Worm (Caenorhabditis elegans) whole organism, dauer: ENCODE data around the gene sre-46.

Source experiments
- unc-62 ChIP-seq: sonication (generic microtip); optimal IDR thresholded peaks from 2 replicates; lab custom pipeline; 2017; ENCODE audit warnings: missing biosample characterization, missing genetic modification reagents, missing genetic modification characterization

sre-46 gene

DNA sequence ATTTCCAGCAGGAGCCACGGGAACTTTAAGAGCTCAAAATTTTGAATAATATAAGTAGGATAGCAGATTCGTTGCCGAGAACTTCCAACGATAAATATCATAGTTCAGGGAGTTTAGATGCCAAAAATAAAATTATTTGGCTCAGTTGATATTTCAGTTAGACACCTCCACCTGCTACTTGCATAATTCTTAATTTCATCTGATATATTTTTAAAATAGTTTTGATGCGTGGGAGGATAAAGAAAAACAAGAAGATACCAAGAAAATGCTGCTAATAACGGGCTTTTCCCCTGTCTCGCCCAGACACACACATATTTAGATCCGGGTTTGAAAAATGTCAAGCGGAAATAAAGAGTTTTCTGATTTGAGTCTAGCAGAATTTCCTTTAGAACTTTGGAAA lies at the start of gene sre-46:
Gene sre-46 (minus strand): TSS at position 101 of the 400 bp plus-strand sequence.
- TF ChIP-seq unc-62, result no peak

DNA sequence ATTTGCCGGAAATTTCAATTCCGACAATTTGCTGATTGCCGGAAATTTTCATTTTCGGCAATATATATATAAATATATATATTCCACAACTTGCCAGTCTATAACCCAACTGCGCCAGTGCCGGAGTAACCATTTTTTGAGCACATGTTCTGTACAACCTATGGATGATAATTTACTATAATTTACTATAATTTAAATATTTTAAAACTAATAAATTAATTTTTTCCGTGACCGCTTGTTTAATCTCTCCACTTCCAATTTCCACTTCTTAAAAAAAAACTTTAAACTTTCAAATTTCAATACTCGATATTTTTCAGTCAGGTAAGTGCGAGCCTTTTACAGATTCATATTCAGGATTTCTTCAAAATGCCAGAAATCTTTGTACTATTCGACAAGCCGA lies 44.8 kb upstream of the sre-46 start, which contains the start of gene arrd-12:
Gene arrd-12 (plus strand): TSS at position 301 of the 400 bp plus-strand sequence.
- no peak for TF ChIP-seq unc-62

DNA sequence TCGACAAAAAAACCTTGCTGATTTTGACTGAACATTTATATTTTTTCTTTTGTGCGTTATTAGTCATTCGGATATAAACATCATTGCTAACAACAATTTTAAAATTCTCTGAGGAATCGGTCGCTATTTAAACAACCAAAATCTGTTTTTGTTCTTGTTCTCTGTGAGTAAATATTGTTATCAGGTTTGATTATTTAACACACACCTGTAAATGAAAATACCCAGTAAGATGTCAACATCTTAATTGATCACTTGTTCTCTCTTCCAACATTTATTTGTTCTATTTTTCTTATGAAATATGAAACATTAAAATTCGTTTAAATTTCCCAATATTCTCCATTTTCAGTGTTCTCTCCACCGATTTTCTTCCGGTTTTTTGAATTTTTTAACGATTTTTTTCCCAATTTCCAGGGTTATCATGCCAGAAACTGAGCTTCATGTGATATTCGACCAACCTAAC lies 41.9 kb upstream of the sre-46 start, which contains the start of gene arrd-11:
Gene arrd-11 (plus strand): TSS at position 410 of the 460 bp plus-strand sequence.
- TF ChIP-seq unc-62, result no peak

DNA sequence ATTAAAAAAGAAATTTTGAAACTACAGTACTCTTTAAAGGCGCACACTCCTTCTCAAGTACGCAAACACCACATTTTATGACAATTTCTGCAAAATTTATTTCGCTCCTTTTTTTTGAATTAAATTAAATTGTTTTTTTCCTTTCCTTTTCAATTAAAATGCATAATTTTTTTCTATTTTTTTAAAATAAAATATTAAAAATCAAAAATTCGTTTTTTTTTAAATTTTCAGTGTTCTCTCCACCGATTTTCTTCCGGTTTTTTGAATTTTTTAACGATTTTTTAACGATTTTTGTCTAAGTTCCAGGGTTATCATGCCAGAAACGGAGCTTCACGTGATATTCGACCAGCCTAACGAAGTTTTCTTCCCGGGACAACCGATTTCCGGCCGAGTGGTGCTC lies 37.0 kb upstream of the sre-46 start, which contains the start of gene arrd-13:
Gene arrd-13 (plus strand): TSS at position 301 of the 400 bp plus-strand sequence.
- no peak for TF ChIP-seq unc-62

DNA sequence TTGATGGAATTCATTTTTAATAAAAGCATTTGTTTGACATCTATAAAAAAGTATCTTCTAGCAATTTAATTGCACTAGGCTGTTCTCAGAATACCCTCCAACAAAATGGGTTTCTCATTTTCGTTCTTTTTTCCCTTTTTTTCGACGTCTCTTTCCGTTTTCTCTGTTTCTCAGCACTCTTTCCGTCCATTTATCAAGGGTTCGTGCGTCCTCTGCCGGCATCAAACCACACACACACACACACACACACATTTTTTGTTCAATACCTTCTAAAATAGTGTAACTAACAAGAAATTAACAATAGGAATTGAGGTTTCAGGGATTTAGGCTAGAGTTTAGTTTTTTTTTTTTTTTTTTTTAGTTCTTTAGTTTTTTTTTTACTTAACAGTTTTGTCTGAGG lies 35.1 kb upstream of the sre-46 start:
- TF ChIP-seq unc-62, result no peak

DNA sequence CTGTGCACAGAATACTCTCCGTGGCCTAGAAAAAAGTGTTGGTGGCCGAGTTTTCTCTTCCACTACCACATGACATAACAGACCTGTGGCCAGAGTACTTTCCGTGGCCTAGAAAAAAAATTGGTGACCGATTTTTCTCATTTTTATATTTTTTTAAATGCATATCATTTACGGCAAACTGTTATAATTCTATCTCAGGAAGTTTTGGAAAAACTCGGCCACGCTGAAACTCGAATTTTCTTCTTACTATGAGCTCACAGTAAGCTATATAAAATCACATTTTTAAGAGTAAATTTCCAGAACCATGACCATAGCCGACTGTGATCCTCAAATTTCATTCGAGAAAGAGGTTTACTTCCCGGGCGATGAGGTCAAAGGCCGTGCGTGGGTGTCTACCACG lies 30.9 kb upstream of the sre-46 start, which contains the start of gene arrd-14:
Gene arrd-14 (plus strand): TSS at position 301 of the 400 bp plus-strand sequence.
- no peak for TF ChIP-seq unc-62

DNA sequence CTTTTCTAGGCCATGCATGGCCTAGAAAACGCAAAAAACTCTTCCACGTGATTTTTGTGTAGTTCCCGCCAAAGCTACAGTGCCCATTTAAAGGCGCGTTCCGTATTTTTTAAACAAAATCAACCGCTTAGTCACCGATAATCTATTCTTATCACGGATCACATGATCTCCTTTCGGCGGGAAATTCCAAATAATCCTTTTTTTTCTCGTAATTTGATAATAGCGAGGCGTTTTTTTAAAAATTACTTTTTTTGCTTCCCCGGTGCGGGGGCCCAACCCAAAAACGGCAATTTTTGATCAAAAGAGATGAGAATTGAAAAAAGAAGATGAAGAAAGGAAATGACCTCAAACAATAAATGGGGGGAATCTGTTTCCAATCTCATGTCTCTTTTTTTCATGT lies 29.9 kb upstream of the sre-46 start:
- no peak for TF ChIP-seq unc-62

DNA sequence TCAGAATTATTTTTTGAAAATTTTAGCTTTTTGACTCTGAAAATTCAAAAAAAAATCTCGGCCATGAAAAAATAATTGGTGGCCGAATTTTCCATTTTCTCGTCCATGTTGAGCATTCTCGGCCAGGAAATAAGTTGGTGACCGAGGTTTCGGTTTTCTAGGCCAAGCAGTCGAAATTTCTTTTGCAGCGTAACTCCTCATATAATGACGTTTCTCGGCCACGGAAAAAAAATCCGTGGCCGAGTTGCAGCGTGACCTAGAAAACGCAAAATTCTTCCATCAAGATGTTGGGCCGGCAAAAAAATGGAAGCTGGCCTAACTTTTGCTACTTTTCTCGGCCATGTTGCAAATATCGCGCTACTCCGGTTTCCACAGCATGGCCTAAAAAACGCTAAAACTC lies 29.0 kb upstream of the sre-46 start:
- TF ChIP-seq unc-62, result no peak

DNA sequence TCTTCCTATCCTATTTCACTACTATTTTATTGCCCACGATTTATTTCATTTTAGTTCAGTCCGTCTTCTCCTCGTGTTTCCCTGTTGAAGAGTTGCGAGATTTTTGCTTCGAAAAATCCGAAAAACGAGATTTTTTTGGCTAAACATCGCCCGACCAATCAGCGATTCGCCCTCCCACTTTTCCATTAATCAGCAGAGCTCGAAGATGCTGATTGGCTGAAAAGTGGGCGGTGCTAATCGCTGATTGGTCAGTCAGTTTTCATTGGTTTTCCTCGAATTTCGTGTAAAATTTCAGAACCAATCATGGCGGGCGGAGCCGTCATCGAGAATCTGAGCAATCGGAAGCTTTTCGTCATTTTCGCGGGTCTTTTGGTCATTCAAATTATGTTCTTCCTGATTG lies 20.3 kb upstream of the sre-46 start, which contains the start of gene mig-14:
Gene mig-14 (plus strand): TSS at position 290 of the 400 bp plus-strand sequence.
- no peak for TF ChIP-seq unc-62

DNA sequence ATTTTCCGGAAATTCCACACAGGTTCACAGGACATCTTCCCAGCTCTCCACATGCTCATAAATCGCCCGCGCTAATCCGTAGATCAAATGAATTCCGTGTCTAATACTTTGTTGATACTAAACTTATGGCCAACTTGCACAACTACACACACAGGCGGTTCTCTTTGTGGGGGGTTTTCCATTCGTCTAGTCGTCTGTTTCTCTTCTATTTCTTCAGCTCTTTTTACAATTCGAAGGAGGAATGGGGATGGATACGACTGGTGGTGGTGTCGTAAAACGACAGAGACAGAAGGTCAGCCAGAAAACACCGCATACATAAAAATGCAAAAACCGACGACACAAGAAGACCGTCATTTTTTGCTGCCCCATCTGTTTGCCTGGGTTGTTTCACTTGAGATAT lies 18.3 kb upstream of the sre-46 start:
- no peak for TF ChIP-seq unc-62

DNA sequence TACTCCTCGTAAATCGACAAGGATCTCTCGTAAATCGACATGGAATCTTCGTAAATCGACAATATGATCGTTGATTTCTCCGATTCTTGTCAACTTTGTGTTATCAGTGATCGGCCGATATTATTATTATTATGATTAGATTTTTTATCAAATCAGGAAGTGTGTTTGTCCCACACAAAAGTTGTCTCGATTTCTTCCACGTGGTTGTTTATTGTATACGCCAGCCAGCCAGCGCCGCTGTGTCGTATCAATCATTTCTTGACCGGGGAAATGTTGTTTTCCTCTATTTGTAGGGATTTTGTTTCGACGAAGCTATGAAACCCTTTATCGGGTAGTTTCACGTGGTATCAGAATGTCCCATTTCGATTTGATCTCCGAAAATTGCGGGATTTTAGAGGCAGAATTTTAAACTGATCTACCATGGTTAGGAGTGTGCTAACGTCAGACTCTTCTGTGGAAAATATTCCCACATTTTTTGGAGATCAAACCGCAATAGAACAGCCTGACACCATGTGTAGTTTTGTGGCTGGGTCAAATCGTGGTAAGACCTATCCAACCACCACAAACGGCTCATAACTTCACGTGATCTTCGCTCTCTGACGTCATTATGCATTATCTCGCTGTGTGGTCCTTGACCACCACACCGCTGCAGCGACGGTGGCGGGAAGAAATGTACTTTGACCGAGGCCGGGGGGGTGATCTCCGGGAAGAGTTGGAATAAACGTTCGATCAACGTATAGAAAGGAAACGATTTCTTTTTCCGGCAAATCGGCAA lies 16.8 kb upstream of the sre-46 start:
- no peak for TF ChIP-seq unc-62

DNA sequence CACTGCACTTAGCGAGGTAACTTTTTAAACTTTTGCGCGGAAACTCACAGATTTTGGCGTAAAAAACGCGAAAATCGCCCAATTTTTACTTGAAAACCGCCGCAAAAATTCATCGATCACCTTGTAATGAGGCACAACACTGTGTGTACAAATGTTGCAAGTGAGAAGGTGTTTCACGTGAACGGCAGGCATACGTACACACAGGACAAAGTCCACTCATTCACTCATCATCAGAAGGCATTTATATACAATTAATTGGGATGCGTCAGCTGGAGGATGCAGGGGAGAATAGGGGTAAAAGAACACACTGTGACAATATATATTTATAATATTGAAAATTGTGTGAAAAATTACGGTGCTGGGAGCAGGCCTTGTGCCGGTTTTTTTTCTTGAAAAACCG lies 15.8 kb upstream of the sre-46 start:
- TF ChIP-seq unc-62, result no peak

DNA sequence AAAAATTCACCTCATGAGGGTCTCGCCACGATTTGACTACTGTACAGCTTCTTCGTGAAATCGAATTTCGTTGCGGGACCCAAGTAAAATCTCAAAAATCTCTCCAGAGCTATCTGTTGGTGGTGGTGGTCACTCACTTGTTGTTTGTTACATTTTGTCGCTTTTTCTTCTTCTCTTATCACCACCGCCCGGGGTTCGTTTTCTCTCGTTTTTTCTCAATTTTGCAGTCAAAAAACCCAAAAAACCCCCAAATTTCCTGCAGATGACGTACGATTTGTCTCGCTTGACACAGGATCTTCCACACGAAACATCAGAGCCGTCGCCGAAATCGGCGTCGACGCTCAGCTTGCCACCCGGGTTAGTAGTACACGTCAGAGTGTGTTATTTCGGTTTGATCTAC lies 15.0 kb upstream of the sre-46 start, which contains the start of gene R06B9.5:
Gene R06B9.5 (plus strand): TSS at position 232 of the 400 bp plus-strand sequence.
- no peak for TF ChIP-seq unc-62

DNA sequence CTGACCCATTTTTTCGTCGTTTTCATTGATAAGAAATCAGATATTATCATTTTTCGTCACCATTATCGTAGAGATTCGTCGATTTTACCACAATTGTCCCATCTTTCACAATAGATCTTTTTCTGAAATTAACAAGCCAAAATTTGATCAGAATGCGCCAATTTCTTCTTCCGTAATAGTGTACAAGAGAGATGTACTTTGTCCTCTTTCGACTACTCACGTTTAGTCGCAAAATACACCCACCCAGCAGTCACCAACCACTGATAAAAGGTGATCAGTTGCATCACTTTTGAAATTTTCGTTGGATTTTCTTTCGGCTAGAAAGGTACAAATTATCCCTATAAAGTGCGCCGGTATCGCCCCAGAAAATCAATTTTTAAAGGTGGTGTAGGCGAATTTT lies 11.5 kb upstream of the sre-46 start:
- TF ChIP-seq unc-62, result no peak

DNA sequence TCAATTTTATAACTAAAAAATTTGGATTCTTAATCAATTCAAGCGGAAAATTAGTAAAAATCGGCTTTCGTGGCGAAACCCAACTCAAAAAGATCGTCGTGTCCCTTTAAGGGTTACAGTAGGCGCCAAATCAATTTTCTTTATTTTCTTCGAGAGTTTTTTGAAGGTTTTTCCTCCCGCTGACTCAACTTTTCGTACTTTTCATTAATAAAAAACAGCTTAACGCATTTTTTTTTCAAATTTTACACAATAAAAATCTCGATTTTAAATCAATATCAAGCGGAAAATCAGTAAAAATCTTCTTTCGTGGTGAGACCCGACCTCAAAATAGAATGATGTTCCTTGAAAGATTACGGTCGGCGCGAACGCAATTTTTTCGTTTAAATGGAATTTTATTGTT lies 11.0 kb upstream of the sre-46 start:
- TF ChIP-seq unc-62, result no peak

DNA sequence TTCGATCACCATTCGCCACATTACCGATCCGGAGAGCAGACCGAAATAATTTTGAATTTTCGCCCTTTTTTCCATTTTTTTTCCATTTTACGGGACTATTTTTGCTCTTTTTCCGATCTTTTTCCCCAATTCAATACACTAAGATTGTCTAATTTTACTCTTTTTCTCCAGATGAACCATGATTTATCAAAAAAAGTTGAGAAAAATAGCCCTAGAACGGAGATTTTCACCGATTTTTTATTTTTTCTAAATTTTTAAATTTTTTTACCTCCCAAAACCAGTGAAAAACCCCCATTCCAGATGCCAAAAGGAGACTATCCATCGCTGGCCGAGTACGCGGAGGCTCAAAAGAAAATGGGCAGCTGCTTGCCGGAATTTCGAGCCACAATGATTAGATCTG lies 8.3 kb upstream of the sre-46 start, which contains the start of gene Y54G9A.9:
Gene Y54G9A.9 (plus strand): TSS at position 301 of the 400 bp plus-strand sequence.
- no peak for TF ChIP-seq unc-62

DNA sequence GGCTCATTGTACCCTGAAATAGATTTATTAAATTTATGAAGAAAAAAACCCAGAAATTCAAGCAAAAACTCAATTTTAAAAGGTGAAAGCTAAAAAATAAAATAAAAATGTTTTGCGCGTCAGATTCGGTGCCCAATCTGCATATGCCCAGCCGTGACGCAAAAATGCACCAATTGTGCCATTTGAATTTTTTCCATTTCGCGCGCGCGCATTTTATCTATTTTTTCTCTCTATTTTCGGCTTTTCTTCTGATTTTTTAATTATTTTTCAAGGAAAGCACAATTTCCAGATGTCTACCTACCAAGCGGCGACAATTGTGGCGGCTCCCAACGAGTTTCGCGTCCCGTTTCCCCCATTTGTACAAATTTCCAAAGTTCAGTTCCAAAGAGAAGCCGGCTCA lies 4.7 kb upstream of the sre-46 start, which contains the start of the genes Y54G9A.7 and bub-3:
Gene Y54G9A.7 (minus strand): TSS at position 7 of the 400 bp plus-strand sequence.
Gene bub-3 (plus strand): TSS at position 270 of the 400 bp plus-strand sequence.
- no peak for TF ChIP-seq unc-62

DNA sequence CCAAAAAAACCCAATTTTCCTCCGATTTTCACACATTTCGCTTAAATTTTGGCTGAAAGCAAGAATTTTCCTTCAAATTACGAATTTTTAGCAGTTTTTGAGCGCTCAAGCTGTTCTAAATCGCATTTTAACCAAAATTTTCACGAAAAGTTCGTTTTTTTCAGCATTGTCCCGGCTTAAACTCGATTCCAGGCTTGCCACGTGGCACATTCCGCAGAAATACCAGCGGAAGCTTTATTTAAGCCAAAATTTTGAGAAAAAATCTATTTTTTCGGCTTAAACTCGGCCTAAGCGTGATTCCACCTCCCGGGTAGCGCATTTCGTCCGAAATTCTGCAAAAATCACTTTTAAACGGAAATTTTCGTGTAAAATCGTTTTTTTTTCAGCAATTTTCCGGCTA lies 2.6 kb upstream of the sre-46 start:
- no peak for TF ChIP-seq unc-62
